Fruit fly (Drosophila melanogaster): ENCODE results near the gene CG10413.

dm6 chr2L:18645468-18645867 is 40.4 kb upstream of the CG10413 start:
- TF ChIP-seq Sp1 (GFP tag; optimal IDR thresholded peaks at IDR 0.05) (peak; percentile 31), foxo (GFP tag; optimal IDR thresholded peaks at IDR 0.05) (peak in 1 of 2 experiments; percentile 59), N (GFP tag; optimal IDR thresholded peaks at IDR 0.05) (no peak), fru (GFP tag; optimal IDR thresholded peaks at IDR 0.05) (peak; percentile 66), br (GFP tag; optimal IDR thresholded peaks at IDR 0.05) (peak; percentile 56), CG32264 (GFP tag; optimal IDR thresholded peaks at IDR 0.05) (no peak), OdsH (GFP tag; optimal IDR thresholded peaks at IDR 0.05) (peak; percentile 28), psq (GFP tag; optimal IDR thresholded peaks at IDR 0.05) (peak; percentile 9), Myc (optimal IDR thresholded peaks at IDR 0.05) (no peak)

Measured in whole organism, wandering third instar larva.